Worm (Caenorhabditis elegans) whole organism, late embryonic: Measurements from ENCODE around the gene F59E11.2.

Experiments
- F13H6.1 ChIP-seq: sonication (generic microtip); optimal IDR thresholded peaks from 2 replicates; lab custom pipeline; 2016; ENCODE audit warnings: missing genetic modification characterization, missing compliant biosample characterization
- ama-1 ChIP-seq: fragments of 150-350 bp; optimal IDR thresholded peaks from 2 replicates; lab custom pipeline; 2014
- ceh-18 ChIP-seq: sonication (generic microtip); optimal IDR thresholded peaks from 2 replicates; lab custom pipeline; 2016; ENCODE audit warnings: missing genetic modification characterization, missing compliant biosample characterization
- elt-2 ChIP-seq: sonication (generic microtip); optimal IDR thresholded peaks from 2 replicates; lab custom pipeline; 2016; ENCODE audit warnings: missing genetic modification reagents, missing genetic modification characterization, missing compliant biosample characterization
- nhr-11 ChIP-seq: fragments of 150-350 bp; optimal IDR thresholded peaks from 2 replicates; lab custom pipeline; 2014; ENCODE audit warnings: missing biosample characterization, missing genetic modification characterization
- pha-4 ChIP-seq: fragments of 150-350 bp; optimal IDR thresholded peaks from 2 replicates; lab custom pipeline; 2018; ENCODE audit warnings: missing biosample characterization, missing genetic modification reagents, missing genetic modification characterization
- pros-1 ChIP-seq: fragments of 150-350 bp; optimal IDR thresholded peaks from 2 replicates; lab custom pipeline; 2014; ENCODE audit warnings: missing biosample characterization, missing genetic modification reagents, missing genetic modification characterization
- rnt-1 ChIP-seq: sonication (generic microtip); optimal IDR thresholded peaks from 2 replicates; lab custom pipeline; 2016; ENCODE audit warnings: missing genetic modification characterization, missing compliant biosample characterization

DNA sequence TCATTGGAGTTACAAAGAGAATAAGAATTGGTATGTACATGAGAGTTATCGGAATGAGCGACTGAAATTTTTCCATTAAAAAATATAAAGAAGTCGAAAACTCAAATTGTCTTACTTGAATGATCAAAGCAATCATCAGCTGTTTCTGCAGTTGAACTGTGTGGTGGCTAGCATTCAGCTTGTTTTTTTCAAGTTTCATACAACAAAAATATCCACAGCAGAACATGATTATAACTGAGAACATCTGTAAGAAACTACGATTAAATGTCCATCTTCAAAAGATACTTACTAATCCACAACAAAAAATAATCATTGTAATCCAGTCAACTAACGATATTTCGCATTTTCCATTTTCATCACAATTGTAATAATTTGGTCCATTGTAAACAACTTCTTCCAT, 16.5 kb upstream of the F59E11.2 start:
- TF ChIP-seq F13H6.1 (tag; lab: Kevin White, UChicago) (no peak), elt-2 (tag; lab: Kevin White, UChicago) (no peak), pros-1 (tag; lab: Kevin White, UChicago) (no peak), nhr-11 (tag; lab: Kevin White, UChicago) (no peak), ceh-18 (tag; lab: Kevin White, UChicago) (no peak), rnt-1 (no peak), pha-4 (tag; lab: Kevin White, UChicago) (no peak), ama-1 (lab: Kevin White, UChicago) (no peak)
